Fruit fly (Drosophila melanogaster) whole organism, embryonic: Measurements from ENCODE around the gene yl.

Experiments
- ATbp ChIP-seq: fragments of 200-800 bp; sonication (Bioruptor generic); optimal IDR thresholded peaks from 2 replicates; lab custom pipeline; 2017; ENCODE audit warnings: missing biosample characterization, mild to moderate bottlenecking, missing genetic modification characterization, missing genetic modification reagents
- Aef1 ChIP-seq: fragments of 200-800 bp; sonication (Bioruptor generic); IDR thresholded peaks from 3 replicates; pipeline ENCODE4 v1.3.6; 2022; ENCODE audit warnings: missing biosample characterization, missing genetic modification characterization
- Atf3 ChIP-seq: fragments of 200-800 bp; sonication (Bioruptor generic); optimal IDR thresholded peaks from 3 replicates; lab custom pipeline; 2016; ENCODE audit warnings: missing biosample characterization, missing genetic modification characterization
- Bgb ChIP-seq: fragments of 200-800 bp; sonication (Bioruptor generic); IDR thresholded peaks from 2 replicates; pipeline ENCODE4 v1.3.6; 2022; ENCODE audit warnings: missing biosample characterization, missing genetic modification characterization; ENCODE audit not compliant: partially characterized antibody
- CG10654 ChIP-seq: fragments of 200-800 bp; sonication (Bioruptor generic); optimal IDR thresholded peaks from 2 replicates; lab custom pipeline; 2016; ENCODE audit warnings: missing biosample characterization, missing genetic modification characterization
- CG11093 ChIP-seq: fragments of 200-800 bp; sonication (Bioruptor generic); IDR thresholded peaks from 3 replicates; pipeline ENCODE4 v1.3.6; 2022; ENCODE audit warnings: missing biosample characterization, missing genetic modification characterization
- CG13775 ChIP-seq: fragments of 200-800 bp; sonication (Bioruptor generic); optimal IDR thresholded peaks from 3 replicates; lab custom pipeline; 2017; ENCODE audit warnings: missing biosample characterization, mild to moderate bottlenecking, missing genetic modification characterization
- CG13894 ChIP-seq: fragments of 200-800 bp; sonication (Bioruptor generic); optimal IDR thresholded peaks from 3 replicates; lab custom pipeline; 2018; ENCODE audit warnings: missing biosample characterization, mild to moderate bottlenecking, missing genetic modification characterization, moderate library complexity
- CG14667 ChIP-seq: fragments of 200-800 bp; sonication (Bioruptor generic); IDR thresholded peaks from 2 replicates; pipeline ENCODE4 v1.3.6; 2022; ENCODE audit warnings: missing biosample characterization, missing genetic modification characterization
- CG15479 ChIP-seq: fragments of 200-800 bp; sonication (Bioruptor generic); optimal IDR thresholded peaks from 3 replicates; lab custom pipeline; 2019; ENCODE audit warnings: missing biosample characterization, mild to moderate bottlenecking, missing genetic modification characterization, moderate library complexity
- CG16779 ChIP-seq: fragments of 200-800 bp; sonication (Bioruptor generic); IDR thresholded peaks from 2 replicates; pipeline ENCODE4 v1.3.6; 2022; ENCODE audit warnings: missing biosample characterization, missing genetic modification characterization
- CG16815 ChIP-seq: fragments of 200-800 bp; sonication (Bioruptor generic); optimal IDR thresholded peaks from 3 replicates; lab custom pipeline; 2017; ENCODE audit warnings: missing biosample characterization, mild to moderate bottlenecking, missing genetic modification characterization
- CG17612 ChIP-seq: fragments of 200-800 bp; sonication (Bioruptor generic); IDR thresholded peaks from 2 replicates; pipeline ENCODE4 v1.3.6; 2022; ENCODE audit warnings: missing biosample characterization, missing genetic modification characterization
- CG17802 ChIP-seq: fragments of 200-800 bp; sonication (Bioruptor generic); optimal IDR thresholded peaks from 2 replicates; lab custom pipeline; 2018; ENCODE audit warnings: missing biosample characterization, mild to moderate bottlenecking, missing genetic modification characterization, moderate library complexity
- CG2129 ChIP-seq: fragments of 200-800 bp; sonication (Bioruptor generic); IDR thresholded peaks from 2 replicates; pipeline ENCODE4 v1.3.6; 2022; ENCODE audit warnings: missing biosample characterization, missing genetic modification characterization; ENCODE audit not compliant: partially characterized antibody
- CG30431 ChIP-seq: fragments of 200-800 bp; sonication (Bioruptor generic); optimal IDR thresholded peaks from 2 replicates; lab custom pipeline; 2017; ENCODE audit warnings: missing biosample characterization, missing genetic modification characterization
- CG31388 ChIP-seq: fragments of 200-800 bp; sonication (Bioruptor generic); optimal IDR thresholded peaks from 2 replicates; lab custom pipeline; 2016; ENCODE audit warnings: missing biosample characterization, missing genetic modification characterization
- CG4328 ChIP-seq: fragments of 200-800 bp; sonication (Bioruptor generic); optimal IDR thresholded peaks from 3 replicates; lab custom pipeline; 2017; ENCODE audit warnings: missing biosample characterization, missing genetic modification reagents, missing genetic modification characterization
- CG6272 ChIP-seq: fragments of 200-800 bp; sonication (Bioruptor generic); IDR thresholded peaks from 2 replicates; pipeline ENCODE4 v1.3.6; 2022; ENCODE audit warnings: missing biosample characterization, missing genetic modification characterization
- CG6791 ChIP-seq: fragments of 200-800 bp; sonication (Bioruptor generic); IDR thresholded peaks from 3 replicates; pipeline ENCODE4 v1.3.6; 2022; ENCODE audit warnings: missing biosample characterization, missing genetic modification characterization; ENCODE audit not compliant: partially characterized antibody
- CG6854 ChIP-seq: fragments of 200-800 bp; sonication (Bioruptor generic); optimal IDR thresholded peaks from 3 replicates; lab custom pipeline; 2017; ENCODE audit warnings: missing biosample characterization, mild to moderate bottlenecking, missing genetic modification characterization
- CG7372 ChIP-seq: fragments of 200-800 bp; sonication (Bioruptor generic); IDR thresholded peaks from 2 replicates; pipeline ENCODE4 v1.3.6; 2022; ENCODE audit warnings: missing biosample characterization, missing genetic modification characterization
- CG7556 ChIP-seq: fragments of 200-800 bp; sonication (Bioruptor generic); optimal IDR thresholded peaks from 2 replicates; lab custom pipeline; 2017; ENCODE audit warnings: missing biosample characterization, mild to moderate bottlenecking, missing genetic modification characterization
- CG8478 ChIP-seq: fragments of >200 bp; optimal IDR thresholded peaks from 2 replicates; lab custom pipeline; 2018
- Chrac-16 ChIP-seq: fragments of 200-800 bp; sonication (Bioruptor generic); optimal IDR thresholded peaks from 3 replicates; lab custom pipeline; 2016; ENCODE audit warnings: missing biosample characterization, missing genetic modification characterization
- Eip74EF ChIP-seq, 2 experiments: fragments of 200-800 bp in 1 of 2; fragments of >200 bp in 1 of 2; sonication (Bioruptor generic) in 1 of 2; optimal IDR thresholded peaks; 2 replicates each; lab custom pipeline; 2017 to 2019; ENCODE audit warnings: missing biosample characterization in 2 of 2, missing genetic modification characterization in 2 of 2, mild to moderate bottlenecking in 1 of 2, moderate library complexity in 1 of 2
- Fer1 ChIP-seq: fragments of 200-800 bp; sonication (Bioruptor generic); optimal IDR thresholded peaks from 2 replicates; lab custom pipeline; 2017; ENCODE audit warnings: missing biosample characterization, mild to moderate bottlenecking, missing genetic modification characterization
- Hmr ChIP-seq: fragments of 200-800 bp; sonication (Bioruptor generic); optimal IDR thresholded peaks from 3 replicates; lab custom pipeline; 2017; ENCODE audit warnings: mild to moderate bottlenecking, missing biosample characterization, missing genetic modification reagents, missing genetic modification characterization
- MESR4 ChIP-seq: fragments of 200-800 bp; sonication (Bioruptor generic); optimal IDR thresholded peaks from 2 replicates; lab custom pipeline; 2018; ENCODE audit warnings: missing biosample characterization, mild to moderate bottlenecking, missing genetic modification characterization, moderate library complexity
- Max ChIP-seq: fragments of 200-800 bp; sonication (Bioruptor generic); optimal IDR thresholded peaks from 2 replicates; lab custom pipeline; 2016; ENCODE audit warnings: missing biosample characterization, mild to moderate bottlenecking, missing genetic modification characterization
- Myb ChIP-seq: fragments of 200-800 bp; sonication (Bioruptor generic); optimal IDR thresholded peaks from 2 replicates; lab custom pipeline; 2016; ENCODE audit warnings: missing biosample characterization, missing genetic modification characterization
- NC2α ChIP-seq: fragments of 200-800 bp; sonication (Bioruptor generic); optimal IDR thresholded peaks from 2 replicates; lab custom pipeline; 2016; ENCODE audit warnings: missing biosample characterization, missing genetic modification characterization
- bcd ChIP-seq: fragments of 200-800 bp; sonication (Bioruptor generic); optimal IDR thresholded peaks from 2 replicates; lab custom pipeline; 2017; ENCODE audit warnings: missing biosample characterization, mild to moderate bottlenecking, missing genetic modification characterization
- bowl ChIP-seq: fragments of 200-800 bp; sonication (Bioruptor generic); IDR thresholded peaks from 2 replicates; pipeline ENCODE4 v1.3.6; 2022; ENCODE audit warnings: missing biosample characterization, missing genetic modification characterization
- cas ChIP-seq: fragments of 200-800 bp; sonication (Bioruptor generic); IDR thresholded peaks from 2 replicates; pipeline ENCODE4 v1.3.6; 2022; ENCODE audit warnings: missing biosample characterization, missing genetic modification characterization
- cato ChIP-seq: fragments of 200-800 bp; sonication (Bioruptor generic); optimal IDR thresholded peaks from 2 replicates; lab custom pipeline; 2016; ENCODE audit warnings: missing biosample characterization, missing genetic modification characterization, borderline replicate concordance
- corto ChIP-seq: fragments of 200-800 bp; sonication (Bioruptor generic); optimal IDR thresholded peaks from 2 replicates; lab custom pipeline; 2016; ENCODE audit warnings: missing biosample characterization, mild to moderate bottlenecking, missing genetic modification characterization, moderate library complexity
- crc ChIP-seq: fragments of 200-800 bp; sonication (Bioruptor generic); optimal IDR thresholded peaks from 2 replicates; lab custom pipeline; 2016; ENCODE audit warnings: missing biosample characterization, missing genetic modification characterization
- dmrt11E ChIP-seq: fragments of 200-800 bp; sonication (Bioruptor generic); optimal IDR thresholded peaks from 3 replicates; lab custom pipeline; 2018; ENCODE audit warnings: missing biosample characterization, mild to moderate bottlenecking, missing genetic modification characterization, moderate library complexity
- gro ChIP-seq: fragments of 200-800 bp; sonication (Bioruptor generic); optimal IDR thresholded peaks from 2 replicates; lab custom pipeline; 2016; ENCODE audit warnings: missing biosample characterization, missing genetic modification characterization
- jumu ChIP-seq: fragments of 200-800 bp; sonication (Bioruptor generic); optimal IDR thresholded peaks from 3 replicates; lab custom pipeline; 2016; ENCODE audit warnings: missing biosample characterization, missing genetic modification characterization
- lbe ChIP-seq: fragments of 200-800 bp; sonication (Bioruptor generic); optimal IDR thresholded peaks from 2 replicates; lab custom pipeline; 2016; ENCODE audit warnings: missing biosample characterization, mild to moderate bottlenecking, missing genetic modification characterization
- luna ChIP-seq: fragments of 200-800 bp; sonication (Bioruptor generic); optimal IDR thresholded peaks from 2 replicates; lab custom pipeline; 2016; ENCODE audit warnings: missing biosample characterization, missing genetic modification characterization
- mld ChIP-seq: fragments of 200-800 bp; sonication (Bioruptor generic); IDR thresholded peaks from 3 replicates; pipeline ENCODE4 v1.3.6; 2022; ENCODE audit warnings: missing biosample characterization, missing genetic modification characterization; ENCODE audit not compliant: partially characterized antibody
- sens ChIP-seq: fragments of 200-800 bp; sonication (Bioruptor generic); peaks from one replicate; lab custom pipeline; 2016; ENCODE audit warnings: missing biosample characterization, missing genetic modification characterization
- shn ChIP-seq: fragments of 200-800 bp; sonication (Bioruptor generic); optimal IDR thresholded peaks from 3 replicates; lab custom pipeline; 2016; ENCODE audit warnings: missing biosample characterization, missing genetic modification characterization
- sim ChIP-seq: fragments of 200-800 bp; sonication (Bioruptor generic); IDR thresholded peaks from 2 replicates; pipeline ENCODE4 v1.3.6; 2022; ENCODE audit warnings: missing biosample characterization, missing genetic modification characterization
- slbo ChIP-seq: fragments of 200-800 bp; sonication (Bioruptor generic); IDR thresholded peaks from 2 replicates; pipeline ENCODE4 v1.3.6; 2022; ENCODE audit warnings: missing biosample characterization, missing genetic modification characterization
- sr ChIP-seq: fragments of 200-800 bp; sonication (Bioruptor generic); IDR thresholded peaks from 3 replicates; pipeline ENCODE4 v1.3.6; 2022; ENCODE audit warnings: missing biosample characterization, missing genetic modification characterization
- tio ChIP-seq: fragments of 200-800 bp; sonication (Bioruptor generic); optimal IDR thresholded peaks from 2 replicates; lab custom pipeline; 2017; ENCODE audit warnings: missing biosample characterization, missing genetic modification characterization, inconsistent platforms
- z ChIP-seq: fragments of 200-800 bp; sonication (Bioruptor generic); IDR thresholded peaks from 3 replicates; pipeline ENCODE4 v1.3.6; 2022; ENCODE audit warnings: missing biosample characterization, missing genetic modification characterization

yl gene

dm6 chrX:14218045-14218483 lies 25.1 kb downstream of the yl start (continued):
- peak; percentile 78 for TF ChIP-seq Chrac-16 (GFP tag; lab: Kevin White, UChicago)
- TF ChIP-seq ATbp (GFP tag; lab: Kevin White, UChicago) = peak; percentile 87
- no peak for TF ChIP-seq NC2α (GFP tag; lab: Kevin White, UChicago)
- no peak for TF ChIP-seq CG15479 (GFP tag; lab: Kevin White, UChicago)
- TF ChIP-seq CG16815 (GFP tag; lab: Kevin White, UChicago) = peak; percentile 72
- TF ChIP-seq z (GFP tag; lab: Robert Waterston, UW) = no peak
- no peak for TF ChIP-seq sr (GFP tag; lab: Robert Waterston, UW)
- peak; percentile 69 for TF ChIP-seq crc (GFP tag; lab: Kevin White, UChicago)
- TF ChIP-seq cas = peak; percentile 52; the same call in 1 of the 2 replicates
- TF ChIP-seq Max (GFP tag; lab: Kevin White, UChicago) = peak; percentile 71
- TF ChIP-seq slbo = peak; percentile 89
- TF ChIP-seq bowl (GFP tag; lab: Robert Waterston, UW) = peak; percentile 61; the same call in 1 of the 2 replicates
- TF ChIP-seq Fer1 (GFP tag; lab: Kevin White, UChicago) = peak; percentile 87
- TF ChIP-seq Bgb = no peak
- peak; percentile 84 for TF ChIP-seq Aef1 (GFP tag; lab: Robert Waterston, UW)
- TF ChIP-seq sim (GFP tag; lab: Robert Waterston, UW) = peak; percentile 81
- TF ChIP-seq CG14667 (GFP tag; lab: Robert Waterston, UW) = peak; percentile 81
- TF ChIP-seq CG6854 = peak; percentile 80
- TF ChIP-seq CG4328 (GFP tag; lab: Kevin White, UChicago) = peak; percentile 59
- peak; percentile 87 for TF ChIP-seq bcd (GFP tag; lab: Kevin White, UChicago)
- no peak for TF ChIP-seq gro
- peak; percentile 64 for TF ChIP-seq CG6272 (GFP tag; lab: Robert Waterston, UW)
- peak; percentile 19 for TF ChIP-seq luna (GFP tag; lab: Kevin White, UChicago)
- peak; percentile 66 for TF ChIP-seq CG31388 (GFP tag; lab: Kevin White, UChicago)
- peak; percentile 56 for TF ChIP-seq Atf3 (GFP tag; lab: Kevin White, UChicago)
- no peak for TF ChIP-seq MESR4 (GFP tag; lab: Kevin White, UChicago)
- peak; percentile 37 for TF ChIP-seq jumu (GFP tag; lab: Kevin White, UChicago)
- peak; percentile 87 for TF ChIP-seq dmrt11E (tag; lab: Kevin White, UChicago)
- TF ChIP-seq lbe = peak; percentile 95
- peak; percentile 77 for TF ChIP-seq corto (GFP tag; lab: Kevin White, UChicago)
- TF ChIP-seq CG16779 = 0 out of 2 replicates have a peak, but pooled peaks have one; percentile 68
- TF ChIP-seq CG17612 (GFP tag; lab: Robert Waterston, UW) = peak; percentile 70
- TF ChIP-seq CG8478 = no peak
- peak; percentile 78 for TF ChIP-seq tio (GFP tag; lab: Kevin White, UChicago)
- peak; percentile 91 for TF ChIP-seq CG7556 (GFP tag; lab: Kevin White, UChicago)
- peak; percentile 81 for TF ChIP-seq CG13775
- TF ChIP-seq CG6791 (GFP tag; lab: Robert Waterston, UW) = no peak
- peak; percentile 37 for TF ChIP-seq CG13894 (tag; lab: Kevin White, UChicago)
- TF ChIP-seq Hmr (GFP tag; lab: Kevin White, UChicago) = peak; percentile 92
- peak; percentile 93 for TF ChIP-seq sens
- peak; percentile 73 for TF ChIP-seq CG7372 (GFP tag; lab: Robert Waterston, UW)
- TF ChIP-seq Myb (GFP tag; lab: Kevin White, UChicago) = peak; percentile 48
- no peak for TF ChIP-seq mld (GFP tag; lab: Robert Waterston, UW)
- peak in 1 of 2 experiments; percentile 92 for TF ChIP-seq Eip74EF (GFP tag; optimal IDR thresholded peaks at IDR 0.05; lab: Kevin White, UChicago)
- TF ChIP-seq CG30431 = peak; percentile 70
- peak; percentile 56 for TF ChIP-seq CG17802 (tag; lab: Kevin White, UChicago)
- no peak for TF ChIP-seq shn (GFP tag; lab: Kevin White, UChicago)
- TF ChIP-seq CG10654 (GFP tag; lab: Kevin White, UChicago) = peak; percentile 78
- TF ChIP-seq CG2129 (GFP tag; lab: Robert Waterston, UW) = no peak
- peak; percentile 70; the same call in 2 of the 3 replicates for TF ChIP-seq CG11093 (GFP tag; lab: Robert Waterston, UW)
- TF ChIP-seq cato (GFP tag; lab: Kevin White, UChicago) = peak; percentile 55
